Fruit fly (Drosophila melanogaster) whole organism, prepupa: ENCODE results near the gene CG13096.

Experiments used
- CG31627 ChIP-seq: fragments of 200-800 bp; sonication (Bioruptor generic); optimal IDR thresholded peaks from 3 replicates; lab custom pipeline; 2016; ENCODE audit warnings: missing biosample characterization, missing genetic modification characterization
- CG34406 ChIP-seq: fragments of 200-800 bp; sonication (Bioruptor generic); optimal IDR thresholded peaks from 3 replicates; lab custom pipeline; 2016; ENCODE audit warnings: missing biosample characterization, missing genetic modification characterization
- CG4318 ChIP-seq: fragments of 200-800 bp; sonication (Bioruptor generic); optimal IDR thresholded peaks from 3 replicates; lab custom pipeline; 2017; ENCODE audit warnings: missing biosample characterization, mild to moderate bottlenecking, missing genetic modification characterization
- CG6808 ChIP-seq: fragments of 200-800 bp; sonication (Bioruptor generic); optimal IDR thresholded peaks from 3 replicates; lab custom pipeline; 2017; ENCODE audit warnings: missing biosample characterization, missing genetic modification characterization, mild to moderate bottlenecking, moderate library complexity, missing genetic modification reagents
- Ets21C ChIP-seq: fragments of 200-800 bp; sonication (Bioruptor generic); optimal IDR thresholded peaks from 3 replicates; lab custom pipeline; 2016; ENCODE audit warnings: missing biosample characterization, missing genetic modification characterization
- Ets96B ChIP-seq: fragments of 200-800 bp; optimal IDR thresholded peaks from 2 replicates; lab custom pipeline; 2019; ENCODE audit warnings: missing biosample characterization, mild to moderate bottlenecking, missing genetic modification characterization, moderate library complexity
- Gug ChIP-seq: fragments of 200-800 bp; sonication (Bioruptor generic); IDR thresholded peaks from 2 replicates; pipeline ENCODE4 v1.3.6; 2022; ENCODE audit warnings: missing biosample characterization, missing genetic modification characterization
- Lpt ChIP-seq: fragments of 200-800 bp; sonication (Bioruptor generic); optimal IDR thresholded peaks from 3 replicates; lab custom pipeline; 2016; ENCODE audit warnings: missing biosample characterization, missing genetic modification characterization
- cyc ChIP-seq: fragments of 200-800 bp; sonication (Bioruptor generic); optimal IDR thresholded peaks from 3 replicates; lab custom pipeline; 2016; ENCODE audit warnings: missing biosample characterization, missing genetic modification characterization
- eg ChIP-seq: fragments of 200-800 bp; sonication (Bioruptor generic); IDR thresholded peaks from 3 replicates; pipeline ENCODE4 v1.3.6; 2022; ENCODE audit warnings: missing biosample characterization, missing genetic modification characterization
- salr ChIP-seq, 2 experiments: fragments of 200-800 bp; sonication (Bioruptor generic); optimal IDR thresholded peaks; 3 replicates each; lab custom pipeline; 2016 to 2018; ENCODE audit warnings: missing biosample characterization in 2 of 2, missing genetic modification characterization in 2 of 2, mild to moderate bottlenecking in 1 of 2

DNA sequence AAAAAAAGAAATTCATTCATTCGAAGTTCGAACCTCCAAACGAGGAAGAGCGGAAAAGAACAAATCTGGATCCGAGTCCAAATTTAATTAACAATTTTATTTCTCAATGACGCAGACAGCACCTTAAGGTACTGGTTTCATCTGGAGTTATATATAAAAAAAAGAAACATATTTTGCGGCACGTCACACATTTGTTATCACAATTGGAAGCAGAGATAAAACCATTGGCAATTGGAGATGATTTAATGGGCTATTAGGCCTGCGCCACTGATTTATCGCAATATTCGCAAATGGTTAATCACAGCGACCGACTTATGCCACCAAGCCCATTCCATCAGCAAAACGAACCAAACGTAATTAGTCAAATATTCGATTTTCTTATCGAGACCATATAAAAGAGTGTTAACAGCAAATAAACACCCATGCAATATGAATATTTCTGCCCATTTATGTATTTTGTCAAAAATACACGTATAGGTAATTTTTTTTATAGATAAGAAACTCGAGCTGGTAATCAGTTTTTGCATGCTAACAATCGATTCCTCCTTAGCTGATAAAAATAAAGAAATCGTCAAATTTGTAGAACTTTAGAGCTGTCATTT lies 26.9 kb upstream of the CG13096 start:
- TF ChIP-seq Ets21C (no peak), Lpt (no peak), CG31627 (GFP tag; lab: Kevin White, UChicago) (no peak), CG6808 (GFP tag; lab: Kevin White, UChicago) (no peak), eg (GFP tag; lab: Robert Waterston, UW) (no peak), CG34406 (GFP tag; lab: Kevin White, UChicago) (no peak), salr (GFP tag; optimal IDR thresholded peaks at IDR 0.05; lab: Kevin White, UChicago) (no peak), CG4318 (GFP tag; lab: Kevin White, UChicago) (no peak), Gug (GFP tag; lab: Robert Waterston, UW) (no peak), Ets96B (tag; lab: Kevin White, UChicago) (no peak), cyc (no peak)
